Worm (Caenorhabditis elegans): ENCODE results near the gene sre-41.

- TF ChIP-seq tab-1 (GFP tag; IDR thresholded peaks at IDR 0.05) (no peak), ztf-29 (GFP tag; IDR thresholded peaks at IDR 0.05) (no peak), T22C8.4 (GFP tag; IDR thresholded peaks at IDR 0.05) (no peak), klf-2 (GFP tag; conservative IDR thresholded peaks at IDR 0.05) (no peak), med-1 (GFP tag; optimal IDR thresholded peaks at IDR 0.05; ENCODE audit: insufficient read depth) (no peak), flt-1 (GFP tag; IDR thresholded peaks at IDR 0.05) (no peak), ztf-23 (GFP tag; IDR thresholded peaks at IDR 0.05) (no peak)
These were observed 45.2 kb upstream of the sre-41 start for ce11 chrII:12342928-12343327.
